Worm (Caenorhabditis elegans): ENCODE data around the gene C17G10.13.
"Not testable (repeated sequence)": the region's sequence is repeated elsewhere in the genome, so short reads cannot be mapped to it uniquely, and the experiment has no call there.

ce11 chrII:5622383-5622939 lies 32.9 kb upstream of the C17G10.13 start, which contains the start of the genes eif-3.L and npl-4.2:
- not testable (repeated sequence) for TF ChIP-seq ztf-4 (tag; optimal IDR thresholded peaks at IDR 0.05); skn-1 (tag; optimal IDR thresholded peaks at IDR 0.05); ztf-11 (tag; optimal IDR thresholded peaks at IDR 0.05); egl-5 (tag; optimal IDR thresholded peaks at IDR 0.05); nhr-12 (tag; optimal IDR thresholded peaks at IDR 0.05); nhr-237 (tag; optimal IDR thresholded peaks at IDR 0.05); elt-1 (tag; optimal IDR thresholded peaks at IDR 0.05); fos-1 (tag; optimal IDR thresholded peaks at IDR 0.05); nhr-11 (tag; optimal IDR thresholded peaks at IDR 0.05); nhr-77 (tag; optimal IDR thresholded peaks at IDR 0.05); unc-62 (GFP tag; optimal IDR thresholded peaks at IDR 0.05); egl-27 (tag; optimal IDR thresholded peaks at IDR 0.05); lin-15B (tag; optimal IDR thresholded peaks at IDR 0.05)
